Fruit fly (Drosophila melanogaster) whole organism, adult: Measurements from ENCODE around the gene CG42675.
A peak's percentile ranks its signal among the peaks of the same experiment; 100 is the strongest.

Experiments used
- CG11617 ChIP-seq: fragments of 200-800 bp; sonication (Bioruptor generic); optimal IDR thresholded peaks from 2 replicates; lab custom pipeline; 2017; ENCODE audit warnings: mild to moderate bottlenecking, missing biosample characterization, missing genetic modification reagents, missing genetic modification characterization
- CG12768 ChIP-seq: fragments of 200-800 bp; sonication (Bioruptor generic); optimal IDR thresholded peaks from 2 replicates; lab custom pipeline; 2017; ENCODE audit warnings: missing biosample characterization, missing genetic modification characterization, mild to moderate bottlenecking, moderate library complexity, missing genetic modification reagents
- CG14711 ChIP-seq: fragments of 200-800 bp; sonication (Bioruptor generic); optimal IDR thresholded peaks from 2 replicates; lab custom pipeline; 2018; ENCODE audit warnings: missing biosample characterization, mild to moderate bottlenecking, missing genetic modification characterization, moderate library complexity
- CG1620 ChIP-seq: fragments of 200-800 bp; sonication (Bioruptor generic); optimal IDR thresholded peaks from 2 replicates; lab custom pipeline; 2016; ENCODE audit warnings: missing biosample characterization, missing genetic modification characterization
- CG33017 ChIP-seq: fragments of 200-800 bp; sonication (Bioruptor generic); optimal IDR thresholded peaks from 2 replicates; lab custom pipeline; 2018; ENCODE audit warnings: missing biosample characterization, mild to moderate bottlenecking, missing genetic modification characterization, moderate library complexity
- CG5204 ChIP-seq: fragments of 200-800 bp; sonication (Bioruptor generic); optimal IDR thresholded peaks from 2 replicates; lab custom pipeline; 2016; ENCODE audit warnings: missing biosample characterization, missing genetic modification characterization
- CG7045 ChIP-seq: fragments of 200-800 bp; sonication (Bioruptor generic); optimal IDR thresholded peaks from 2 replicates; lab custom pipeline; 2017; ENCODE audit warnings: missing biosample characterization, mild to moderate bottlenecking, missing genetic modification characterization
- CG7101 ChIP-seq: fragments of 200-800 bp; sonication (Bioruptor generic); optimal IDR thresholded peaks from 2 replicates; lab custom pipeline; 2018; ENCODE audit warnings: missing biosample characterization, mild to moderate bottlenecking, missing genetic modification characterization, moderate library complexity
- Clk ChIP-seq: fragments of 200-800 bp; sonication (Bioruptor generic); optimal IDR thresholded peaks from 2 replicates; lab custom pipeline; 2017; ENCODE audit warnings: missing biosample characterization, missing genetic modification characterization
- Crg-1 ChIP-seq: fragments of 200-800 bp; sonication (Bioruptor generic); optimal IDR thresholded peaks from 2 replicates; lab custom pipeline; 2016; ENCODE audit warnings: missing biosample characterization, missing genetic modification characterization
- Hr96 ChIP-seq: fragments of 200-800 bp; sonication (Bioruptor generic); optimal IDR thresholded peaks from 2 replicates; lab custom pipeline; 2016; ENCODE audit warnings: missing biosample characterization, missing genetic modification characterization
- Mnt ChIP-seq: fragments of 200-800 bp; sonication (Bioruptor generic); optimal IDR thresholded peaks from 2 replicates; lab custom pipeline; 2016; ENCODE audit warnings: missing biosample characterization, mild to moderate bottlenecking, missing genetic modification characterization
- bab1 ChIP-seq: fragments of 200-800 bp; sonication (Bioruptor generic); optimal IDR thresholded peaks from 3 replicates; lab custom pipeline; 2019; ENCODE audit warnings: missing biosample characterization, mild to moderate bottlenecking, missing genetic modification characterization, moderate library complexity
- cic ChIP-seq: fragments of 200-800 bp; sonication (Bioruptor generic); optimal IDR thresholded peaks from 2 replicates; lab custom pipeline; 2017; ENCODE audit warnings: missing biosample characterization, mild to moderate bottlenecking, missing genetic modification characterization, moderate library complexity
- cnc ChIP-seq, 2 experiments: fragments of >200 bp; optimal IDR thresholded peaks; 2 replicates each; lab custom pipeline; 2017
- kay ChIP-seq: fragments of 200-800 bp; sonication (Bioruptor generic); peaks from one replicate; lab custom pipeline; 2016; ENCODE audit warnings: missing biosample characterization, missing genetic modification characterization, borderline replicate concordance
- ovo ChIP-seq: fragments of 200-800 bp; sonication (Bioruptor generic); optimal IDR thresholded peaks from 2 replicates; lab custom pipeline; 2016; ENCODE audit warnings: missing biosample characterization, missing genetic modification characterization
- pad ChIP-seq: fragments of 200-800 bp; sonication (Bioruptor generic); optimal IDR thresholded peaks from 3 replicates; lab custom pipeline; 2017; ENCODE audit warnings: missing biosample characterization, missing genetic modification characterization, mild to moderate bottlenecking, moderate library complexity, missing genetic modification reagents
- tj ChIP-seq: fragments of 200-800 bp; sonication (Bioruptor generic); optimal IDR thresholded peaks from 3 replicates; lab custom pipeline; 2017; ENCODE audit warnings: missing biosample characterization, mild to moderate bottlenecking, missing genetic modification characterization, moderate library complexity
- toe ChIP-seq: fragments of 200-800 bp; sonication (Bioruptor generic); optimal IDR thresholded peaks from 2 replicates; lab custom pipeline; 2016; ENCODE audit warnings: missing biosample characterization, missing genetic modification characterization

The CG42675 gene

DNA sequence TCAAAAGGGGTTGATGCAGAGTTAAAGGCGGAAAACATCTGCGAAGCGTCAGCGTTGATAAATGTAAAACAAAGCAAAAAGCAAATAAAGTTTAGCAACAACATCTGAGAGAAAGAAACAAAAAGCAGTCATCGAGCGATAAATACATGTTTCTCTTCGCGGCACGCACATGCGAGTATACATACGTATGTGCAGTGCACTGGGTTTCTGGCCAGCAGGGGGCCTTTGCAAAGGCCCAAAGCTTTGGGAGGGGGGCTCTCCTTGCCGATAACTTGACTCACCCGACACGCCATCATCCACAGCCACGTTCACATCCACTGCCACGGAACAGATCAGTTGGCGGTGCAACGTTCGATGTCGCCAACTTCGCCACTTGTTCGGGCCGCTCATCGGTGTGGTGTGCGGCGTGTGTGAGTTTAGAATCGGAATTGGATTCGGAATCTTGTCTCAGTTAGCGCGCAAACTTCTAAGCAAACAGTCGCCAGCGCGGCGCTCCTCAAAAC lies at the start of gene CG42675:
Gene CG42675 (plus strand): TSS at position 453 of the 503 bp plus-strand sequence.
- TF ChIP-seq toe (no peak), CG7101 (tag; lab: Kevin White, UChicago) (no peak)

DNA sequence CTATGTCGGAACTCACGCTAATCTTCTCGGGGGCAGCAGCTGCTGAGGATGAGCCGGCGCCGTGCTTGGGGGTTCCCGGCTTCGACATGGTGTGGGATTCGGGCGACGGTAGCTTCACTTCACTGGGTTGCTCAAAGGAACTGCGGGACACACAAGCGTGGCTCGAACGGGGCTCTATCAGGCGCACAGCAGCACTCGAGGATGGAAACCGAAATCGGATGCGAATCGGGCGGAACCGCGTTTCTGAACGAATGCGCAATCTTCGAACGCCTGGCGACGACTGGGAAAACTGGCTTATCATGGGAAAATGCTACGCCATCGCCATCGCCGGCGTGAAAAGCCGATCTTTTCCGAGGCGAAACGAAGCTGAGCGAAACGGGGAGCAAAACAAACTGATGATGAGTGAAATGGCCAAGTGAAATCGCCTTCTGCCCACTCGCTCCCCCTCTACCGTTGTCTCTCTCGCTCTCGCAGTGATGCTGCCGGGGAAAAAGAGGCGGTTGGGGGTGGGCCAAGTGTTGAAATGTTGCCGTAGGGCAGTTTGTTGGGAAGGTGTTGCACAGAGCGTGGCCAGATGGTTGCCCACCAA lies 41.7 kb upstream of the CG42675 start:
- TF ChIP-seq CG7101 (tag; lab: Kevin White, UChicago) (no peak), Clk (GFP tag; lab: Kevin White, UChicago) (no peak), CG5204 (GFP tag; lab: Kevin White, UChicago) (no peak), Hr96 (GFP tag; lab: Kevin White, UChicago) (no peak), Mnt (GFP tag; lab: Kevin White, UChicago) (no peak), CG12768 (GFP tag; lab: Kevin White, UChicago) (no peak), ovo (GFP tag; lab: Kevin White, UChicago) (no peak)

DNA sequence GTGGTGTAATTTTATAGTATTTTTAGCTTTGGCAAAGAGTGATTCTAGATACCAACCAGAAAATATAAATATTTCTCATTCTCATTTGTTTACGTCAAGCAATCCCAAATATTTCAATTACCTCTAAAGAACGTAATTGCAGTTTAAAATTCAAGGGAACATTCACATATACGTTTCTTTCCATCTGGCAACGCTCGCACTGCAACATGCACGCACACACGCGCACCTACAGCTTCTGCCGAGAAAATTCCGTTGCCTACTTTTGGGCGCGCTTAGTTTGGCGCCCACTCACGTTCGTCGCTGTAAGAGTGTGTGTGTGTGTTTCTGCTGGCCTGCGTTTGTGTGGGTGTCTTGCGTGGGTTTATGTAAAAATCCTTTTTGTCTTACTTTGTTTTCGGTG lies 41.0 kb upstream of the CG42675 start:
- no peak for TF ChIP-seq toe
- peak; percentile 28 for TF ChIP-seq CG5204 (GFP tag; lab: Kevin White, UChicago)
- no peak for TF ChIP-seq kay (GFP tag; lab: Kevin White, UChicago)
- TF ChIP-seq cnc (optimal IDR thresholded peaks at IDR 0.05; lab: Kevin White, UChicago): no peak
- TF ChIP-seq CG12768 (GFP tag; lab: Kevin White, UChicago): peak; percentile 25
- no peak for TF ChIP-seq Mnt (GFP tag; lab: Kevin White, UChicago)
- no peak for TF ChIP-seq ovo (GFP tag; lab: Kevin White, UChicago)
- TF ChIP-seq CG11617 (GFP tag; lab: Kevin White, UChicago): no peak
- TF ChIP-seq bab1: no peak

DNA sequence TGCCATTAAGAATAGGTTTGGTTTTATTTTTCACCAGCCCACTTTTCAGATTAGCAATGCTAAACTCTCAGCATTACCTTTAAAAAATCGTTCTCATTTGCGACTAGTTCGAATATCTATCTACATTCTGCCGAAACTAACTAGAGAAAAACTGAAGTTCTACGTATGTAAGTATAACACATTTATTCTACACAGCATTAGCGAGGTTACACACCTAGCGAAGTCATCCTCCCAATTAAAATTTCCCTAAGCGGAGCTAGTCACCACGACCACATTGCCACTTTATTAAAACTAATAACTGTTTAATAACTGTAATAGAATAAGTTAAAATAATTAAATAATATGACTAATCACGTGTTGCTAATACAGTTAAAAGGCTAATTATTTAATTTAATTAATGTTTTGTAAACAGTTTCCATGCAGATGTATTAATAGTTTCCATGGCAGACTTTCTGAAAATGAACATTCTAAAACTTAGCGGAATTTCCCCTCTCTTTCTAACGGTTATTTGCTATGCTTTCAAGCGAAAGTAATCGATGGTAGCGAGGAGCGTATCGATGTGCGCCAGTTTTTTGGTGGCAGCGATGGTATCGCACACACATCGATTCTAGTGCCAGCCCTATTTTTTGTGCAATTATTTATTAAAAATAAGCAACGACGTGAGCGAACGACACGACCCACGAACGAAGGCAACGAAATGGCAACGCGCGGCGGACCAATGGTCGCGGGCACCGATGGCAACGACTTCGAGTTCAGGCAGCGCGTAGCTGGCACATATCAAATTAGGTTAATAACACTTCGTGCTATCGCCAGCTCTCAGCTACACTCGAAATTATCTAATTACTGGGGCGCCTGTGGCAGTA lies 34.4 kb upstream of the CG42675 start, which contains the start of gene jagn:
Gene jagn (plus strand): TSS at position 585 of the 863 bp plus-strand sequence.
- TF ChIP-seq Hr96 (GFP tag; lab: Kevin White, UChicago) (peak; percentile 72), Crg-1 (GFP tag; lab: Kevin White, UChicago) (peak; percentile 29), tj (GFP tag; lab: Kevin White, UChicago) (peak; percentile 28), CG11617 (GFP tag; lab: Kevin White, UChicago) (peak; percentile 45), CG14711 (no peak), pad (GFP tag; lab: Kevin White, UChicago) (peak; percentile 99), CG33017 (tag; lab: Kevin White, UChicago) (no peak), CG12768 (GFP tag; lab: Kevin White, UChicago) (no peak), toe (peak; percentile 83), Clk (GFP tag; lab: Kevin White, UChicago) (no peak), CG5204 (GFP tag; lab: Kevin White, UChicago) (no peak), CG1620 (GFP tag; lab: Kevin White, UChicago) (peak; percentile 55), CG7101 (tag; lab: Kevin White, UChicago) (peak; percentile 44), cnc (optimal IDR thresholded peaks at IDR 0.05; lab: Kevin White, UChicago) (no peak), cic (GFP tag; lab: Kevin White, UChicago) (no peak), Mnt (GFP tag; lab: Kevin White, UChicago) (peak; percentile 54), bab1 (peak; percentile 59), ovo (GFP tag; lab: Kevin White, UChicago) (peak; percentile 96), CG7045 (GFP tag; lab: Kevin White, UChicago) (peak; percentile 49), kay (GFP tag; lab: Kevin White, UChicago) (no peak)

DNA sequence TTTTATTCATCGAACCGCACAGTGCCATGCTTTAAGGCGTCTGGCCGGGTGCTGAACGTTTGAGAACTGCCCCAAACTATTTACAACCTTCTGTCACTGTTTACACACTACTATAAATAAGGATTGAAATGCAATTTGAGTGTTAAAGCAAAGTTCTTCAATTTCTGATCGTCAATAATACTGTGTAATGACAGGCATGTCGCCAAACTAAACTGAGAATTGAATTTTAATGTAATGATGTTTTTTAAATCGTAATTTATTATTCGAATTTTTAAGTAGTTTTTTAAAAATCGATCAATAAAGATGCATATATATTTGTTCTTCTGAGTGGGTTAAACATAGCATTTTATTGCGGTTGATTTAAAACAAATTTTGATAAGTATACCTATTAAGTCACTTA lies 32.4 kb upstream of the CG42675 start, which contains the start of gene CG2082:
Gene CG2082 (minus strand): TSS at position 101 of the 400 bp plus-strand sequence.
- TF ChIP-seq bab1 (no peak), Crg-1 (GFP tag; lab: Kevin White, UChicago) (no peak), toe (no peak), CG14711 (no peak), CG7101 (tag; lab: Kevin White, UChicago) (no peak), tj (GFP tag; lab: Kevin White, UChicago) (no peak), cic (GFP tag; lab: Kevin White, UChicago) (no peak), CG5204 (GFP tag; lab: Kevin White, UChicago) (no peak), cnc (optimal IDR thresholded peaks at IDR 0.05; lab: Kevin White, UChicago) (no peak), CG11617 (GFP tag; lab: Kevin White, UChicago) (no peak), Hr96 (GFP tag; lab: Kevin White, UChicago) (no peak), kay (GFP tag; lab: Kevin White, UChicago) (no peak), CG12768 (GFP tag; lab: Kevin White, UChicago) (no peak), Mnt (GFP tag; lab: Kevin White, UChicago) (no peak)

DNA sequence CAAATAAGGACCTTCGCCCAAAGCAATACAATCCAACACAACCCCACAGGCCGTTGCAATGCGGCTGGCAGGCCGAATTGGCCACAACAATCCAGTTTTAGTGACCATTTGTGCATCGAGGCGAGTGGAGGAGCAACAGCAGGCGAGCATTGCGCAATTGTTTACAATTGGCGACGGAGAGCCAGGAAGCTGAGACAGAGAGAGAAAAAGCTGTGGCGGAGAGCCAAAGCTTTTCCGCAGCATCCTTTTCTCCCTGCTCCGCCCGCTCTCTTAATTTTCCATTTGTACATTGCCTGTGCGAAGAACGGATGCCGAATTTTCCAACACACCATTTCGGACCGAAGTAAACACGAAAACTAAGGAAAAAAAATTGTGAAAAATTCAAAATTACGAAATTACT lies 31.9 kb upstream of the CG42675 start, which contains the start of gene kat-60L1:
Gene kat-60L1 (plus strand): TSS at position 301 of the 400 bp plus-strand sequence.
- no peak for TF ChIP-seq toe
- TF ChIP-seq ovo (GFP tag; lab: Kevin White, UChicago): no peak
- TF ChIP-seq Crg-1 (GFP tag; lab: Kevin White, UChicago): no peak
